In genomic region chrX:19369865-19370264, dm6 we compare ENCODE assay signal across 3 fruit fly cellular contexts.
A peak's percentile ranks its signal among the peaks of the same experiment; 100 is the strongest.
TF ChIP-seq lines count a peak whose summit lies in the region.

No protein-coding gene starts in this region.

- no peak for TF ChIP-seq CTCF in whole organism, embryonic (GFP tag; optimal IDR thresholded peaks at IDR 0.05; lab: Kevin White, UChicago)

TF ChIP-seq in whole organism, embryonic, 481 proteins besides CTCF, POLR2A, EP300 and RAD21 (continues in another document):
- peak; percentile 47 for TF ChIP-seq gem (tag; optimal IDR thresholded peaks at IDR 0.05; lab: Kevin White, UChicago)
- TF ChIP-seq CG10959 (GFP tag; IDR thresholded peaks at IDR 0.05; lab: Robert Waterston, UW) = no peak
- TF ChIP-seq Awh (GFP tag; IDR thresholded peaks at IDR 0.05; lab: Robert Waterston, UW) = no peak
- no peak for TF ChIP-seq ftz-f1 (GFP tag; optimal IDR thresholded peaks at IDR 0.05; lab: Kevin White, UChicago)
- peak; percentile 47 for TF ChIP-seq CG2712 (tag; optimal IDR thresholded peaks at IDR 0.05; lab: Kevin White, UChicago)
- no peak for TF ChIP-seq sisA (GFP tag; IDR thresholded peaks at IDR 0.05; lab: Robert Waterston, UW)
- no peak for TF ChIP-seq BtbVII (GFP tag; optimal IDR thresholded peaks at IDR 0.05; lab: Kevin White, UChicago)
- TF ChIP-seq Gsc (GFP tag; IDR thresholded peaks at IDR 0.05; lab: Robert Waterston, UW) = no peak
- TF ChIP-seq CG42726 (GFP tag; IDR thresholded peaks at IDR 0.05; lab: Robert Waterston, UW; ENCODE audit: partially characterized antibody) = no peak
- no peak for TF ChIP-seq Rx (GFP tag; IDR thresholded peaks at IDR 0.05; lab: Robert Waterston, UW)
- no peak for TF ChIP-seq maf-S (GFP tag; optimal IDR thresholded peaks at IDR 0.05; lab: Kevin White, UChicago)
- no peak for TF ChIP-seq Fer3 (tag; optimal IDR thresholded peaks at IDR 0.05; lab: Kevin White, UChicago)
- TF ChIP-seq org-1 (GFP tag; optimal IDR thresholded peaks at IDR 0.05; lab: Kevin White, UChicago) = no peak
- no peak for TF ChIP-seq eve (GFP tag; optimal IDR thresholded peaks at IDR 0.05; lab: Kevin White, UChicago)
- TF ChIP-seq CG7271 (tag; optimal IDR thresholded peaks at IDR 0.05; lab: Kevin White, UChicago) = no peak
- no peak for TF ChIP-seq Fer1 (GFP tag; optimal IDR thresholded peaks at IDR 0.05; lab: Kevin White, UChicago)
- TF ChIP-seq CG12769 (tag; optimal IDR thresholded peaks at IDR 0.05; lab: Kevin White, UChicago) = no peak
- no peak for TF ChIP-seq dpn (GFP tag; optimal IDR thresholded peaks at IDR 0.05; lab: Kevin White, UChicago)
- TF ChIP-seq Oaz (GFP tag; IDR thresholded peaks at IDR 0.05; lab: Robert Waterston, UW) = no peak
- no peak for TF ChIP-seq Stat92E (GFP tag; optimal IDR thresholded peaks at IDR 0.05; lab: Kevin White, UChicago)
- TF ChIP-seq stc (GFP tag; IDR thresholded peaks at IDR 0.05; lab: Robert Waterston, UW) = no peak
- TF ChIP-seq wdn (GFP tag; IDR thresholded peaks at IDR 0.05; lab: Robert Waterston, UW) = no peak
- TF ChIP-seq nerfin-1 (tag; optimal IDR thresholded peaks at IDR 0.05; lab: Kevin White, UChicago) = no peak
- no peak for TF ChIP-seq CG17328 (GFP tag; IDR thresholded peaks at IDR 0.05; lab: Robert Waterston, UW)
- TF ChIP-seq dimm (GFP tag; IDR thresholded peaks at IDR 0.05; lab: Robert Waterston, UW) = no peak
- peak; percentile 45 for TF ChIP-seq phol (tag; optimal IDR thresholded peaks at IDR 0.05; lab: Kevin White, UChicago)
- TF ChIP-seq nmo (GFP tag; optimal IDR thresholded peaks at IDR 0.05; lab: Kevin White, UChicago) = peak; percentile 14
- no peak for TF ChIP-seq Bgb (GFP tag; IDR thresholded peaks at IDR 0.05; lab: Robert Waterston, UW; ENCODE audit: partially characterized antibody)
- 0 out of 3 replicates have a peak, but pooled peaks have one; percentile 32 for TF ChIP-seq CG17361 (GFP tag; IDR thresholded peaks at IDR 0.05; lab: Robert Waterston, UW)
- TF ChIP-seq Dll (GFP tag; IDR thresholded peaks at IDR 0.05; lab: Robert Waterston, UW; ENCODE audit: partially characterized antibody) = no peak
- no peak for TF ChIP-seq ATbp (GFP tag; optimal IDR thresholded peaks at IDR 0.05; lab: Kevin White, UChicago)
- TF ChIP-seq CG11093 (GFP tag; IDR thresholded peaks at IDR 0.05; lab: Robert Waterston, UW) = no peak

TF ChIP-seq in whole organism, prepupa, 60 proteins besides CTCF, POLR2A, EP300 and RAD21:
- TF ChIP-seq Hr4 (GFP tag; optimal IDR thresholded peaks at IDR 0.05; lab: Kevin White, UChicago) (peak; percentile 8), esn (GFP tag; optimal IDR thresholded peaks at IDR 0.05; lab: Kevin White, UChicago) (peak; percentile 13), CG10631 (GFP tag; optimal IDR thresholded peaks at IDR 0.05; lab: Kevin White, UChicago) (peak; percentile 6), achi (GFP tag; optimal IDR thresholded peaks at IDR 0.05; lab: Kevin White, UChicago) (peak; percentile 18), CG6163 (GFP tag; IDR thresholded peaks at IDR 0.05; lab: Robert Waterston, UW) (peak; percentile 29; the same call in 1 of the 3 replicates), cyc (GFP tag; optimal IDR thresholded peaks at IDR 0.05; lab: Kevin White, UChicago) (no peak), CG3919 (GFP tag; optimal IDR thresholded peaks at IDR 0.05; lab: Kevin White, UChicago) (peak; percentile 21), salr (GFP tag; optimal IDR thresholded peaks at IDR 0.05; lab: Kevin White, UChicago) (peak in 1 of 2 experiments; percentile 32), CG32006 (GFP tag; optimal IDR thresholded peaks at IDR 0.05; lab: Kevin White, UChicago) (peak; percentile 51), CG6808 (GFP tag; optimal IDR thresholded peaks at IDR 0.05; lab: Kevin White, UChicago) (peak; percentile 10), spab (GFP tag; optimal IDR thresholded peaks at IDR 0.05; lab: Kevin White, UChicago) (no peak), Sox102F (GFP tag; optimal IDR thresholded peaks at IDR 0.05; lab: Kevin White, UChicago) (no peak), dsx (GFP tag; optimal IDR thresholded peaks at IDR 0.05; lab: Kevin White, UChicago; ENCODE audit: poor library complexity, severe bottlenecking) (no peak), Smox (GFP tag; optimal IDR thresholded peaks at IDR 0.05; lab: Kevin White, UChicago) (peak; percentile 4), eg (GFP tag; IDR thresholded peaks at IDR 0.05; lab: Robert Waterston, UW) (0 out of 3 replicates have a peak, but pooled peaks have one; percentile 21), Eip78C (GFP tag; lab: Kevin White, UChicago) (peak; percentile 66), CG4318 (GFP tag; optimal IDR thresholded peaks at IDR 0.05; lab: Kevin White, UChicago) (peak; percentile 13), OdsH (GFP tag; optimal IDR thresholded peaks at IDR 0.05; lab: Kevin White, UChicago) (peak; percentile 37)

TF ChIP-seq in whole organism, pupa, 21 proteins besides CTCF, POLR2A, EP300 and RAD21:
- peak; percentile 4 for TF ChIP-seq CG15710 (tag; optimal IDR thresholded peaks at IDR 0.05; lab: Kevin White, UChicago)
- peak; percentile 38 for TF ChIP-seq CG8159 (tag; optimal IDR thresholded peaks at IDR 0.05; lab: Kevin White, UChicago)
- TF ChIP-seq CG32121 (GFP tag; IDR thresholded peaks at IDR 0.05; lab: Robert Waterston, UW) = no peak
- TF ChIP-seq fd96Ca (GFP tag; IDR thresholded peaks at IDR 0.05; lab: Robert Waterston, UW) = no peak
- TF ChIP-seq CG8301 (tag; optimal IDR thresholded peaks at IDR 0.05; lab: Kevin White, UChicago) = peak; percentile 17
- peak; percentile 5 for TF ChIP-seq CG9948 (tag; optimal IDR thresholded peaks at IDR 0.05; lab: Kevin White, UChicago)
- no peak; the same call in 2 of the 3 replicates for TF ChIP-seq CG4496 (GFP tag; IDR thresholded peaks at IDR 0.05; lab: Robert Waterston, UW)
- TF ChIP-seq CG14655 (GFP tag; optimal IDR thresholded peaks at IDR 0.05; lab: Kevin White, UChicago) = peak; percentile 62
- no peak for TF ChIP-seq CG17806 (tag; optimal IDR thresholded peaks at IDR 0.05; lab: Kevin White, UChicago)
- TF ChIP-seq EcR (GFP tag; optimal IDR thresholded peaks at IDR 0.05; lab: Kevin White, UChicago) = no peak

Comparison
In these comparisons a context has a peak if more than half of its experiments do, and no peak if none do; other contexts are left out.
1. Of the 7 proteins assayed by ChIP-seq in both whole organism, embryonic and whole organism, prepupa: peak only in whole organism, embryonic: Blimp-1 and Sox102F; only in whole organism, prepupa: none; in both: none; in neither: 5.